Worm (Caenorhabditis elegans) whole organism, young adult: Measurements from ENCODE around the gene Y58A7A.4.

Experiments
- ceh-91 ChIP-seq: fragments of 200-800 bp; sonication (Bioruptor generic); IDR thresholded peaks from 2 replicates; pipeline ENCODE4 v1.3.6; 2022; ENCODE audit warnings: missing genetic modification reagents, missing genetic modification characterization, missing compliant biosample characterization
- egl-44 ChIP-seq: fragments of 200-800 bp; sonication (Bioruptor generic); IDR thresholded peaks from 2 replicates; pipeline ENCODE4 v1.3.6; 2022; ENCODE audit warnings: missing genetic modification reagents, missing genetic modification characterization, missing compliant biosample characterization
- madf-10 ChIP-seq: sonication (generic microtip); optimal IDR thresholded peaks from 2 replicates; lab custom pipeline; 2016; ENCODE audit warnings: mild to moderate bottlenecking, missing genetic modification characterization, missing compliant biosample characterization
- somi-1 ChIP-seq: fragments of 200-800 bp; sonication (Bioruptor generic); optimal IDR thresholded peaks from 2 replicates; lab custom pipeline; 2018; ENCODE audit warnings: mild to moderate bottlenecking, missing genetic modification characterization, missing compliant biosample characterization

DNA sequence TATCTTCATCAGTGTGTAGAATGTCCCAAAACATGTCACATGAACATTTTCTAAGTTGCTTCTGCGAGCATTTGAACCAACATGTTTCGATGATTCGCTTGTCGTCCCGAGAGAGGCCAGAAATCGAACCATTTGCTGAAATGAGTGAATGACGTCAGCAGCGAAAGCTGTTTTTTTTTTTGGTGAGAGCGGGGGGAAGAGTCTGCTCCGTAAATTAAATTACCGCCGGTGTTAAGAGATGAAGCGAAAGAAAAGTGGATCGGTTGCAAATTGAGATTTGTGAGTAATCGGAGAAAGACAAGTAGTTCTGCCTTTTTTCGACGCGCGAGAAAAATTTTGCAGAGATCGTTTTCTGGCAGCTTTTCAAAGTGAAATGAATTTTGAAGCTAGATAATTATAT, 3.5 kb upstream of the Y58A7A.4 start:
- no peak for TF ChIP-seq egl-44 (GFP tag; lab: Robert Waterston, UW)
- TF ChIP-seq somi-1 (GFP tag; lab: Kevin White, UChicago) = no peak
- no peak for TF ChIP-seq madf-10 (tag; lab: Kevin White, UChicago)
- no peak for TF ChIP-seq ceh-91
